Worm (Caenorhabditis elegans) whole organism, L2 larva: ENCODE measurements around the gene acy-3.

ENCODE experiments used
- ama-1 ChIP-seq: fragments of 150-350 bp; optimal IDR thresholded peaks from 2 replicates; lab custom pipeline; 2018; ENCODE audit warnings: inconsistent platforms
- ceh-82 ChIP-seq: fragments of 150-350 bp; optimal IDR thresholded peaks from 2 replicates; lab custom pipeline; 2014; ENCODE audit warnings: missing biosample characterization, missing genetic modification characterization
- egl-27 ChIP-seq: sonication (generic microtip); optimal IDR thresholded peaks from 3 replicates; lab custom pipeline; 2017; ENCODE audit warnings: missing biosample characterization, missing genetic modification reagents, missing genetic modification characterization
- lsy-2 ChIP-seq, 2 experiments: fragments of 150-350 bp in 1 of 2; sonication (generic microtip) in 1 of 2; optimal IDR thresholded peaks; 2 replicates each; lab custom pipeline; 2014 to 2017; ENCODE audit warnings: missing biosample characterization in 2 of 2, missing genetic modification characterization in 2 of 2
- mdl-1 ChIP-seq, 2 experiments: fragments of 150-350 bp in 1 of 2; sonication (generic microtip) in 1 of 2; optimal IDR thresholded peaks; 2 replicates each; lab custom pipeline; 2017; ENCODE audit warnings: missing biosample characterization in 2 of 2, missing genetic modification characterization in 2 of 2
- snpc-4 ChIP-seq: fragments of 150-350 bp; optimal IDR thresholded peaks from 2 replicates; lab custom pipeline; 2014; ENCODE audit warnings: missing biosample characterization, missing genetic modification characterization
- ztf-11 ChIP-seq: sonication (generic microtip); optimal IDR thresholded peaks from 2 replicates; lab custom pipeline; 2017; ENCODE audit warnings: missing biosample characterization, missing genetic modification characterization

- TF ChIP-seq ztf-11 (tag; lab: Kevin White, UChicago) (no peak), snpc-4 (tag; lab: Kevin White, UChicago) (no peak), ceh-82 (tag; lab: Kevin White, UChicago) (no peak), egl-27 (peak; percentile 39), lsy-2 (tag; optimal IDR thresholded peaks at IDR 0.05; lab: Kevin White, UChicago) (peak in 1 of 2 experiments; percentile 39), mdl-1 (tag; optimal IDR thresholded peaks at IDR 0.05; lab: Kevin White, UChicago) (no peak), ama-1 (lab: Kevin White, UChicago) (no peak)
Measured at ce11 chrIII:3799213-3799612, 12.9 kb upstream of the acy-3 start.
